Fruit fly (Drosophila melanogaster) whole organism, prepupa: ENCODE results near the gene P5CDh2.

Source experiments
- Blimp-1 ChIP-seq: fragments of 200-800 bp; sonication (Bioruptor generic); optimal IDR thresholded peaks from 3 replicates; lab custom pipeline; 2017; ENCODE audit warnings: missing biosample characterization, missing genetic modification characterization, mild to moderate bottlenecking, moderate library complexity, missing genetic modification reagents
- CG10631 ChIP-seq: fragments of 200-800 bp; sonication (Bioruptor generic); optimal IDR thresholded peaks from 2 replicates; lab custom pipeline; 2016; ENCODE audit warnings: missing biosample characterization, missing genetic modification characterization
- CG10669 ChIP-seq: fragments of 200-800 bp; sonication (Bioruptor generic); optimal IDR thresholded peaks from 3 replicates; lab custom pipeline; 2018; ENCODE audit warnings: missing biosample characterization, mild to moderate bottlenecking, missing genetic modification characterization, moderate library complexity
- CG11294 ChIP-seq: fragments of 200-800 bp; sonication (Bioruptor generic); IDR thresholded peaks from 2 replicates; pipeline ENCODE4 v1.3.6; 2022; ENCODE audit warnings: missing biosample characterization, missing genetic modification characterization
- CG11762 ChIP-seq: fragments of 200-800 bp; sonication (Bioruptor generic); optimal IDR thresholded peaks from 3 replicates; lab custom pipeline; 2016; ENCODE audit warnings: missing biosample characterization, missing genetic modification characterization; ENCODE audit not compliant: insufficient read depth
- CG11902 ChIP-seq: fragments of 200-800 bp; sonication (Bioruptor generic); optimal IDR thresholded peaks from 3 replicates; lab custom pipeline; 2016; ENCODE audit warnings: missing biosample characterization, missing genetic modification characterization
- CG15336 ChIP-seq: fragments of 200-800 bp; sonication (Bioruptor generic); IDR thresholded peaks from 2 replicates; pipeline ENCODE4 v1.3.6; 2022; ENCODE audit warnings: missing biosample characterization, missing genetic modification characterization
- CG1621 ChIP-seq: fragments of 200-800 bp; sonication (Bioruptor generic); optimal IDR thresholded peaks from 3 replicates; lab custom pipeline; 2018; ENCODE audit warnings: missing biosample characterization, mild to moderate bottlenecking, missing genetic modification characterization
- CG16779 ChIP-seq: fragments of 200-800 bp; sonication (Bioruptor generic); optimal IDR thresholded peaks from 3 replicates; lab custom pipeline; 2017; ENCODE audit warnings: missing biosample characterization, mild to moderate bottlenecking, missing genetic modification characterization
- CG34406 ChIP-seq: fragments of 200-800 bp; sonication (Bioruptor generic); optimal IDR thresholded peaks from 3 replicates; lab custom pipeline; 2016; ENCODE audit warnings: missing biosample characterization, missing genetic modification characterization
- CG3919 ChIP-seq: fragments of 200-800 bp; sonication (Bioruptor generic); optimal IDR thresholded peaks from 3 replicates; lab custom pipeline; 2016; ENCODE audit warnings: missing biosample characterization, missing genetic modification characterization
- CG4318 ChIP-seq: fragments of 200-800 bp; sonication (Bioruptor generic); optimal IDR thresholded peaks from 3 replicates; lab custom pipeline; 2017; ENCODE audit warnings: missing biosample characterization, mild to moderate bottlenecking, missing genetic modification characterization
- CG6276 ChIP-seq: fragments of 200-800 bp; sonication (Bioruptor generic); optimal IDR thresholded peaks from 2 replicates; lab custom pipeline; 2017; ENCODE audit warnings: missing biosample characterization, mild to moderate bottlenecking, missing genetic modification characterization
- CG6792 ChIP-seq: fragments of 200-800 bp; sonication (Bioruptor generic); optimal IDR thresholded peaks from 3 replicates; lab custom pipeline; 2016; ENCODE audit warnings: missing biosample characterization, missing genetic modification characterization
- CG6808 ChIP-seq: fragments of 200-800 bp; sonication (Bioruptor generic); optimal IDR thresholded peaks from 3 replicates; lab custom pipeline; 2017; ENCODE audit warnings: missing biosample characterization, missing genetic modification characterization, mild to moderate bottlenecking, moderate library complexity, missing genetic modification reagents
- CG6854 ChIP-seq: fragments of 200-800 bp; sonication (Bioruptor generic); optimal IDR thresholded peaks from 2 replicates; lab custom pipeline; 2017; ENCODE audit warnings: missing biosample characterization, mild to moderate bottlenecking, missing genetic modification characterization
- CG7368 ChIP-seq: fragments of 200-800 bp; sonication (Bioruptor generic); optimal IDR thresholded peaks from 3 replicates; lab custom pipeline; 2016; ENCODE audit warnings: missing biosample characterization, missing genetic modification characterization
- CG8119 ChIP-seq: fragments of 200-800 bp; sonication (Bioruptor generic); IDR thresholded peaks from 3 replicates; pipeline ENCODE4 v1.3.6; 2022; ENCODE audit warnings: missing biosample characterization, missing genetic modification characterization
- CG8319 ChIP-seq: fragments of 200-800 bp; sonication (Bioruptor generic); optimal IDR thresholded peaks from 3 replicates; lab custom pipeline; 2016; ENCODE audit warnings: missing biosample characterization, missing genetic modification characterization
- CG9139 ChIP-seq: fragments of 200-800 bp; sonication (Bioruptor generic); optimal IDR thresholded peaks from 3 replicates; lab custom pipeline; 2017; ENCODE audit warnings: missing biosample characterization, mild to moderate bottlenecking, missing genetic modification characterization
- Eip75B ChIP-seq: fragments of 200-800 bp; sonication (Bioruptor generic); optimal IDR thresholded peaks from 3 replicates; lab custom pipeline; 2016; ENCODE audit warnings: missing biosample characterization, missing genetic modification characterization
- Eip78C ChIP-seq: fragments of 200-800 bp; sonication (Bioruptor generic); peaks from one replicate; lab custom pipeline; 2016; ENCODE audit warnings: missing biosample characterization, missing genetic modification characterization
- Gug ChIP-seq: fragments of 200-800 bp; sonication (Bioruptor generic); IDR thresholded peaks from 2 replicates; pipeline ENCODE4 v1.3.6; 2022; ENCODE audit warnings: missing biosample characterization, missing genetic modification characterization
- Hr39 ChIP-seq: fragments of 200-800 bp; sonication (Bioruptor generic); optimal IDR thresholded peaks from 2 replicates; lab custom pipeline; 2016; ENCODE audit warnings: missing biosample characterization, missing genetic modification characterization
- Hr4 ChIP-seq: fragments of 200-800 bp; sonication (Bioruptor generic); optimal IDR thresholded peaks from 3 replicates; lab custom pipeline; 2016; ENCODE audit warnings: missing biosample characterization, missing genetic modification characterization
- Lpt ChIP-seq: fragments of 200-800 bp; sonication (Bioruptor generic); optimal IDR thresholded peaks from 3 replicates; lab custom pipeline; 2016; ENCODE audit warnings: missing biosample characterization, missing genetic modification characterization
- Met ChIP-seq: fragments of 200-800 bp; sonication (Bioruptor generic); optimal IDR thresholded peaks from 3 replicates; lab custom pipeline; 2016; ENCODE audit warnings: missing biosample characterization, missing genetic modification characterization
- OdsH ChIP-seq: fragments of 200-800 bp; sonication (Bioruptor generic); optimal IDR thresholded peaks from 3 replicates; lab custom pipeline; 2016; ENCODE audit warnings: missing biosample characterization, missing genetic modification characterization
- Smox ChIP-seq: fragments of 200-800 bp; sonication (Bioruptor generic); optimal IDR thresholded peaks from 3 replicates; lab custom pipeline; 2016; ENCODE audit warnings: missing biosample characterization, missing genetic modification characterization
- Sox102F ChIP-seq: fragments of 200-800 bp; sonication (Bioruptor generic); optimal IDR thresholded peaks from 2 replicates; lab custom pipeline; 2016; ENCODE audit warnings: missing biosample characterization, mild to moderate bottlenecking, missing genetic modification characterization
- achi ChIP-seq: fragments of 200-800 bp; sonication (Bioruptor generic); optimal IDR thresholded peaks from 3 replicates; lab custom pipeline; 2016; ENCODE audit warnings: missing biosample characterization, missing genetic modification characterization
- cyc ChIP-seq: fragments of 200-800 bp; sonication (Bioruptor generic); optimal IDR thresholded peaks from 3 replicates; lab custom pipeline; 2016; ENCODE audit warnings: missing biosample characterization, missing genetic modification characterization
- dac ChIP-seq: fragments of 200-800 bp; sonication (Bioruptor generic); optimal IDR thresholded peaks from 2 replicates; lab custom pipeline; 2017; ENCODE audit warnings: missing biosample characterization, mild to moderate bottlenecking, missing genetic modification characterization
- dsx ChIP-seq: fragments of 200-800 bp; optimal IDR thresholded peaks from 3 replicates; lab custom pipeline; 2019; ENCODE audit warnings: missing biosample characterization, mild to moderate bottlenecking, missing genetic modification characterization, moderate library complexity; ENCODE audit not compliant: poor library complexity, severe bottlenecking
- eg ChIP-seq: fragments of 200-800 bp; sonication (Bioruptor generic); IDR thresholded peaks from 3 replicates; pipeline ENCODE4 v1.3.6; 2022; ENCODE audit warnings: missing biosample characterization, missing genetic modification characterization
- esn ChIP-seq: fragments of 200-800 bp; sonication (Bioruptor generic); optimal IDR thresholded peaks from 2 replicates; lab custom pipeline; 2016; ENCODE audit warnings: missing biosample characterization, mild to moderate bottlenecking, missing genetic modification characterization, moderate library complexity
- fd59A ChIP-seq: fragments of 200-800 bp; sonication (Bioruptor generic); optimal IDR thresholded peaks from 2 replicates; lab custom pipeline; 2017; ENCODE audit warnings: missing biosample characterization, mild to moderate bottlenecking, missing genetic modification characterization, missing genetic modification reagents
- fkh ChIP-seq: fragments of 200-800 bp; sonication (Bioruptor generic); optimal IDR thresholded peaks from 3 replicates; lab custom pipeline; 2017; ENCODE audit warnings: missing biosample characterization, mild to moderate bottlenecking, missing genetic modification characterization, moderate library complexity
- pdm3 ChIP-seq: fragments of 200-800 bp; sonication (Bioruptor generic); optimal IDR thresholded peaks from 3 replicates; lab custom pipeline; 2016; ENCODE audit warnings: missing biosample characterization, missing genetic modification characterization
- salr ChIP-seq, 2 experiments: fragments of 200-800 bp; sonication (Bioruptor generic); optimal IDR thresholded peaks; 3 replicates each; lab custom pipeline; 2016 to 2018; ENCODE audit warnings: missing biosample characterization in 2 of 2, missing genetic modification characterization in 2 of 2, mild to moderate bottlenecking in 1 of 2
- spab ChIP-seq: fragments of 200-800 bp; sonication (Bioruptor generic); optimal IDR thresholded peaks from 2 replicates; lab custom pipeline; 2017; ENCODE audit warnings: missing biosample characterization, mild to moderate bottlenecking, missing genetic modification characterization, missing genetic modification reagents
- ss ChIP-seq, 2 experiments: fragments of 200-800 bp; sonication (Bioruptor generic); optimal IDR thresholded peaks; 2 replicates in 1 of 2; 3 replicates in 1 of 2; lab custom pipeline; 2017 to 2018; ENCODE audit warnings: mild to moderate bottlenecking in 2 of 2, missing biosample characterization in 2 of 2, missing genetic modification characterization in 2 of 2, moderate library complexity in 1 of 2
- svp ChIP-seq: fragments of 200-800 bp; sonication (Bioruptor generic); peaks from one replicate; lab custom pipeline; 2016; ENCODE audit warnings: missing biosample characterization, missing genetic modification characterization
- topi ChIP-seq: fragments of 200-800 bp; sonication (Bioruptor generic); optimal IDR thresholded peaks from 3 replicates; lab custom pipeline; 2016; ENCODE audit warnings: missing biosample characterization, missing genetic modification characterization
- vri ChIP-seq: fragments of 200-800 bp; sonication (Bioruptor generic); optimal IDR thresholded peaks from 3 replicates; lab custom pipeline; 2016; ENCODE audit warnings: missing biosample characterization, mild to moderate bottlenecking, missing genetic modification characterization

P5CDh2 gene

DNA sequence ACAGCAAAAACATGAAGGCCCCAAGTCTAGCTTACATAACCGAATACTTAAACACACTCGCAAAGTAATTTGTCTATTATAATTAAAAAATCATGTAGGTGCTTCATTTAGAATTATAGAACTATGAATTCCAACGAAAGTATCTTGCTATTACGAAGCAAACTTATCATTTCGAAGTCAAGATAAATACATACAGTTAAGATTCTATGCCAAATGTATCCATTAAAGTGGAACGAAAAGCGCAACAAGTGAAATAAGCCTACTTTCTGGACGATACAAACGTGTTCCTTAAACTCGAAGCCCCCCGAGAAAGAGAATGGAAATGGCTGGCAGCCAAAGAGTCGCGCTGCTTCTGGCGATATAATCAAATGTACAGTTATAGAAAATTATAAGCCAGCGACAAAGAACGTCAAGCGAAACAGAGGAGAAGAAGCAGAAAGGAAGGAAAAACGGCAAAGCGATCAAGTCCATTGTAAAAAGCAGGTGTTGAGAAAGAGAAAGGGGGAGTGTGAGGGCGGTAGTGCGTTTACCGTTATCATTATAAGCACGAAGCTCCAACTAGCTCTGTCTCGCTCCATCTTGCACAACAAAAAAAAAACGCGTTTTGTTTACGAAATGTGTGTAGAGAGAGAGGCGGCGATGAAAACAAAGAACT, 25.0 kb upstream of the P5CDh2 start (continued):
- TF ChIP-seq Gug (GFP tag; lab: Robert Waterston, UW) = no peak
- no peak for TF ChIP-seq salr (GFP tag; optimal IDR thresholded peaks at IDR 0.05; lab: Kevin White, UChicago)
- TF ChIP-seq Eip75B (GFP tag; lab: Kevin White, UChicago) = no peak
- TF ChIP-seq CG6808 = peak; percentile 30
- no peak for TF ChIP-seq CG1621 (tag; lab: Kevin White, UChicago)
- no peak for TF ChIP-seq CG9139 (GFP tag; lab: Kevin White, UChicago)
- TF ChIP-seq CG10631 (GFP tag; lab: Kevin White, UChicago) = peak; percentile 30
- no peak for TF ChIP-seq CG34406
- no peak for TF ChIP-seq CG11902 (GFP tag; lab: Kevin White, UChicago)
- TF ChIP-seq CG4318 (GFP tag; lab: Kevin White, UChicago) = no peak
- TF ChIP-seq OdsH (GFP tag; lab: Kevin White, UChicago) = no peak
- peak; percentile 48 for TF ChIP-seq CG10669
- no peak for TF ChIP-seq Met (GFP tag; lab: Kevin White, UChicago)
- TF ChIP-seq cyc (GFP tag; lab: Kevin White, UChicago) = no peak
- TF ChIP-seq CG11762 (GFP tag; lab: Kevin White, UChicago) = no peak
- no peak for TF ChIP-seq svp (GFP tag; lab: Kevin White, UChicago)
- peak; percentile 15 to 21 for TF ChIP-seq ss (GFP tag; optimal IDR thresholded peaks at IDR 0.05; lab: Kevin White, UChicago)
- no peak for TF ChIP-seq Hr39 (GFP tag; lab: Kevin White, UChicago)
- TF ChIP-seq CG16779 = no peak
- TF ChIP-seq CG6792 (GFP tag; lab: Kevin White, UChicago) = no peak
- TF ChIP-seq Hr4 (GFP tag; lab: Kevin White, UChicago) = peak; percentile 11
- TF ChIP-seq CG7368 (GFP tag; lab: Kevin White, UChicago) = no peak
- 0 out of 2 replicates have a peak, but pooled peaks have one; percentile 15 for TF ChIP-seq CG15336 (GFP tag; lab: Robert Waterston, UW)
- no peak for TF ChIP-seq Smox (GFP tag; lab: Kevin White, UChicago)
- TF ChIP-seq CG11294 (GFP tag; lab: Robert Waterston, UW) = no peak
- TF ChIP-seq fd59A (GFP tag; lab: Kevin White, UChicago) = peak; percentile 26
- peak; percentile 40 for TF ChIP-seq vri (GFP tag; lab: Kevin White, UChicago)
- peak; percentile 21 for TF ChIP-seq CG6276 (GFP tag; lab: Kevin White, UChicago)
- peak; percentile 30 for TF ChIP-seq spab (GFP tag; lab: Kevin White, UChicago)
- TF ChIP-seq Lpt (GFP tag; lab: Kevin White, UChicago) = peak; percentile 3
- TF ChIP-seq eg = no peak
- TF ChIP-seq CG3919 (GFP tag; lab: Kevin White, UChicago) = peak; percentile 13
- TF ChIP-seq esn (GFP tag; lab: Kevin White, UChicago) = peak; percentile 28
- peak; percentile 2 for TF ChIP-seq CG6854 (GFP tag; lab: Kevin White, UChicago)

DNA sequence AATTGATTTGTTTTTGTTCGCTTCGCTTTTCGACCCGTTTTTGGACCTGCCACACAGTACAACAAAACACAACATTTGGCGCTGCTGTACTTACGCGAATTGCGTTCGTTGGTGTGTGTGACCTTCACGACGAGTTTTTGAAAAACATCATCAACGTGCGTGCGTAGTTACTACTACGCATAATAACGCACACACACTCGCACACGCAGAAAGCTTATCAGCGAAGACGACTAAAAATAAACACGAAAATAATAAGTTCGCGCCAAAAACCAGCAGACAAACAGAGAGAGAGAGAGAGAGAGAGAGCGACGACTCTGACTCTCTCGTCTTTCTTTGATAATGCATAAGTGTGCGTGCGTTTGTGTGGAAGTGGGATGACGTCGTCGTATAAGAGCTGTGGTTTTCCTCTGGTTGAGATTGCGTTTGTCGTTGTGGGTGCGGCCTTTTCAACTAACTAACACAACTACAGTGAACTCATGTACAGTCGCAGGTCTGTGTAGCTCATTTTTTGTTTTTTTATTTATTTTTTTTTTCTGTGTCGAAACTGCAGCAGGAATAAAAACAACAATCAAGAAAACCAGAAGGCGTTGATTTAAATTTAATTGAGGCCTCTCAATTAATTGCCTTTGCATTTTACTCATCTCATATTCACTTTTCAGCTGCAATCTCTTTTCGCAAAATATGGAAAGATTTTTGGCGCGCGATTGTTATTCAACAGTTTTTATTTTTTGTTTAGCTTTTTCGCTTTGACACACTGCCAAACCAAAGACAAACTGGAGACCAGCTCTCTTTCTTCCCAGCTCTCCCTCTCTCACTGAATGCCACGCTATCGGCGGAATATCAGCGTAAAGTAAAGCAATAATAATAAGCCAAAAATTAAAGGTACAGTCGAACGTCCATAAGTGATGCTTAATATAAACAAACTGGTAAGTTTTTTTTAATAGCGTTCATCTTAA, 23.8 kb upstream of the P5CDh2 start:
- TF ChIP-seq CG11294 (GFP tag; lab: Robert Waterston, UW) (no peak), CG7368 (GFP tag; lab: Kevin White, UChicago) (peak; percentile 35), CG11902 (GFP tag; lab: Kevin White, UChicago) (no peak), salr (GFP tag; optimal IDR thresholded peaks at IDR 0.05; lab: Kevin White, UChicago) (no peak), CG8319 (GFP tag; lab: Kevin White, UChicago) (peak; percentile 29), CG3919 (GFP tag; lab: Kevin White, UChicago) (peak; percentile 50), pdm3 (GFP tag; lab: Kevin White, UChicago) (peak; percentile 38), CG6854 (GFP tag; lab: Kevin White, UChicago) (peak; percentile 71), Eip78C (GFP tag; lab: Kevin White, UChicago) (peak; percentile 79), dsx (peak; percentile 40), CG16779 (peak; percentile 42), fkh (peak; percentile 90), vri (GFP tag; lab: Kevin White, UChicago) (peak; percentile 82), CG8119 (peak; percentile 62), CG11762 (GFP tag; lab: Kevin White, UChicago) (peak; percentile 69), Eip75B (GFP tag; lab: Kevin White, UChicago) (peak; percentile 76), Blimp-1 (peak; percentile 15), dac (GFP tag; lab: Kevin White, UChicago) (no peak), Sox102F (GFP tag; lab: Kevin White, UChicago) (peak; percentile 52), achi (GFP tag; lab: Kevin White, UChicago) (peak; percentile 6), CG9139 (GFP tag; lab: Kevin White, UChicago) (peak; percentile 75), Hr39 (GFP tag; lab: Kevin White, UChicago) (no peak), svp (GFP tag; lab: Kevin White, UChicago) (peak; percentile 96), topi (peak; percentile 26)
